Worm (Caenorhabditis elegans): ENCODE measurements around the gene F49C12.4.
"Not testable (repeated sequence)": the region's sequence is repeated elsewhere in the genome, so short reads cannot be mapped to it uniquely, and the experiment has no call there.

Gene F49C12.4

ce11 chrIV:9322489-9322888, 18.6 kb upstream of the F49C12.4 start:
- no peak for TF ChIP-seq ref-1 (GFP tag; conservative IDR thresholded peaks at IDR 0.05)
- no peak for TF ChIP-seq cog-1 (tag; optimal IDR thresholded peaks at IDR 0.05)

DNA sequence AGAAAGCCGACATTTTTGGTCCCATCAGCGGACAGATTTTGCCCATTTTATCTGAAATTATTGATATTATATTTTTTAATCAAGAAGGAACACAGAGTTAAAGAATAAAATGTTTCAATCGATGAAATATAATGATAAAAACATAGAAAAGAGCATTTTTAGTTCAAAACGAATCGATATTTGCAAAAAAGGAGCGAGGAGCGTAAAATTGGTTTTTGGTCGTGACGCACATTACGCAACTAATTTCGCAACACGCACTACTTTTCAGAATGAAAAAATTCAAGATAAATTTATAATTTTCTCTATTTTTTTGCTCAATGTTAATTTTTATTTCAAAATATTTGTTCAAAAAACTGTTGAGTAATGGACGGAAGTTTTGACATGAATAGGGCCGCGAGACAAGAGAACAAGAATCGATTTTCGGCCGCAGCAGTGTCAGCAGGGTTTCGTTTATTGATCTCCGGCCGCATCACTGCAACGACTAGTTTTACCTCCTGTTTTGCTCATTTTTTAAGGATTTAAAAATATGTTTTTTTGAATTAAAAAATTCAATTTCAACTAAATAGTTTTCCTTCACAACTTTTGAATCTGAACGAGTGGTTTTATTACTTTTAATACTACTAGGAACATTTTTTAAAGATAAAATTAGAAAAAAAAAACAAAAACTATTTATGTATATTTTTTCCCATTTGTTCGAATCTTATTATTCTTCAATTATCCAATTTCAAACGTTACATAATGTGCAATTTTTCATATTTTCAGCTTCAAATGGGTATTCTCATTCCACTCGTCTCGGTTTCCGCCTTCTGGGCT, 17.4 kb upstream of the F49C12.4 start, which contains the start of the genes F49C12.12 and vha-17:
TSS of gene F49C12.12 (minus strand) at position 51 of the 813 bp plus-strand sequence.
TSS of gene vha-17 (plus strand) at position 763 of the 813 bp plus-strand sequence.
- no peak for TF ChIP-seq klf-2 (GFP tag; conservative IDR thresholded peaks at IDR 0.05)
- no peak for TF ChIP-seq ref-1 (GFP tag; conservative IDR thresholded peaks at IDR 0.05)
- no peak for TF ChIP-seq ztf-23 (GFP tag; IDR thresholded peaks at IDR 0.05)
- no peak for TF ChIP-seq cog-1 (tag; optimal IDR thresholded peaks at IDR 0.05)
- no peak for TF ChIP-seq med-1 (GFP tag; optimal IDR thresholded peaks at IDR 0.05; ENCODE audit: insufficient read depth)
- TF ChIP-seq T22C8.4 (GFP tag; IDR thresholded peaks at IDR 0.05): 0 out of 2 replicates have a peak, but pooled peaks have one; percentile 46

- TF ChIP-seq klf-2 (GFP tag; conservative IDR thresholded peaks at IDR 0.05): no peak
- no peak for TF ChIP-seq flt-1 (GFP tag; IDR thresholded peaks at IDR 0.05)
- TF ChIP-seq ztf-29 (GFP tag; IDR thresholded peaks at IDR 0.05): no peak
- no peak for TF ChIP-seq T22C8.4 (GFP tag; IDR thresholded peaks at IDR 0.05)
- no peak for TF ChIP-seq ref-1 (GFP tag; conservative IDR thresholded peaks at IDR 0.05)
- no peak for TF ChIP-seq tab-1 (GFP tag; IDR thresholded peaks at IDR 0.05)
- no peak for TF ChIP-seq med-1 (GFP tag; optimal IDR thresholded peaks at IDR 0.05; ENCODE audit: insufficient read depth)
- no peak for TF ChIP-seq ztf-23 (GFP tag; IDR thresholded peaks at IDR 0.05)
- no peak for TF ChIP-seq cog-1 (tag; optimal IDR thresholded peaks at IDR 0.05)
These were observed 16.1 kb upstream of the F49C12.4 start for ce11 chrIV:9320023-9320422.

DNA sequence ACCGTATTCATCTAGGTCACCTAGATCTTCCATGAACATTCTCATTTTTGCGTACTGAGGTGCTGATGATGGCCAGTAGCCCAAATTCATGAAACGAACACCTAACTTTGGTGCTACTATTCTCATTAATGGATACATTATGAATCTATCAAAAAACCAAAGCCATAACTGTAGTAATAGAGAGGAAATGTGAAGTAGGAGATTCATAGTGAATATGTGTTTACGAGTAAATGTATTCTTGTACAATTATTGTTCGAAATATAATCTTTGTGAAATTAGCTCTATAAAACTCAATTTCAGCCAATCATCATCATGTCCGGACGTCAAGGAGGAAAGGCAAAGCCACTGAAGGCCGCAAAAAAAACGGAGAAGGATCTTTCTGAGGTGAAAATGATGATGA, 15.2 kb upstream of the F49C12.4 start, which contains the start of the genes F49C12.11 and nemt-1:
TSS of gene F49C12.11 (plus strand) at position 301 of the 400 bp plus-strand sequence.
TSS of gene nemt-1 (minus strand) at position 360 of the 400 bp plus-strand sequence.
- TF ChIP-seq klf-2 (GFP tag; conservative IDR thresholded peaks at IDR 0.05): no peak
- TF ChIP-seq flt-1 (GFP tag; IDR thresholded peaks at IDR 0.05): no peak

DNA sequence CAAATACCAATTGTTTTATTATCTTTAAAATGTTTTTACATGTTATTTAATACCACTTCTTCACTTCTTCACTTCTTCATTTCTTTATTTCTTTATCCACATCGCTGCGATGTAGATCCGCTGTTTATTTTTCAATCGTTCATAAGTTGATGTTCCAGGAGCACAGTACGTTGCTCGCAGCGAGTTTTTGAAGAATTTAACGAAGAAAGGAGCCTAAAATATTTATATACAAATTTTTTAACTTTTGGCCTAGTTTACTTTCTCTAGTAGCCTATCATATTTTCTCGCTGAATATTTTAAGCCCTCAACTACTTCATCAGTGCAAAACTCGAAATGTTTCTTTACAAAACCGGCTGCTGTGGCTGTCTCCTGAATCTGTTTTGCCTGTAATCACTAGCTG, 14.3 kb upstream of the F49C12.4 start:
- TF ChIP-seq cog-1 (tag; optimal IDR thresholded peaks at IDR 0.05) (no peak), klf-2 (GFP tag; conservative IDR thresholded peaks at IDR 0.05) (no peak), ztf-23 (GFP tag; IDR thresholded peaks at IDR 0.05) (no peak), med-1 (GFP tag; optimal IDR thresholded peaks at IDR 0.05; ENCODE audit: insufficient read depth) (no peak), ref-1 (GFP tag; conservative IDR thresholded peaks at IDR 0.05) (no peak), T22C8.4 (GFP tag; IDR thresholded peaks at IDR 0.05) (no peak), ztf-29 (GFP tag; IDR thresholded peaks at IDR 0.05) (no peak), flt-1 (GFP tag; IDR thresholded peaks at IDR 0.05) (no peak), tab-1 (GFP tag; IDR thresholded peaks at IDR 0.05) (no peak)

ce11 chrIV:9316068-9316681, 12.3 kb upstream of the F49C12.4 start, which contains the start of the genes F49C12.9 and rpn-7:
TSS of gene F49C12.9 (minus strand) at chrIV:9316215.
TSS of gene rpn-7 (plus strand) at chrIV:9316631.
- TF ChIP-seq tab-1 (GFP tag; IDR thresholded peaks at IDR 0.05): peak; percentile 81
- TF ChIP-seq klf-2 (GFP tag; conservative IDR thresholded peaks at IDR 0.05): no peak; the same call in 1 of the 2 replicates
- TF ChIP-seq med-1 (GFP tag; optimal IDR thresholded peaks at IDR 0.05; ENCODE audit: insufficient read depth): peak; percentile 86
- no peak for TF ChIP-seq ref-1 (GFP tag; conservative IDR thresholded peaks at IDR 0.05)
- no peak for TF ChIP-seq ztf-29 (GFP tag; IDR thresholded peaks at IDR 0.05)
- TF ChIP-seq T22C8.4 (GFP tag; IDR thresholded peaks at IDR 0.05): no peak
- TF ChIP-seq cog-1 (tag; optimal IDR thresholded peaks at IDR 0.05): peak; percentile 52
- peak; percentile 85 for TF ChIP-seq ztf-23 (GFP tag; IDR thresholded peaks at IDR 0.05)
- TF ChIP-seq flt-1 (GFP tag; IDR thresholded peaks at IDR 0.05): no peak; the same call in none of the 2 replicates

DNA sequence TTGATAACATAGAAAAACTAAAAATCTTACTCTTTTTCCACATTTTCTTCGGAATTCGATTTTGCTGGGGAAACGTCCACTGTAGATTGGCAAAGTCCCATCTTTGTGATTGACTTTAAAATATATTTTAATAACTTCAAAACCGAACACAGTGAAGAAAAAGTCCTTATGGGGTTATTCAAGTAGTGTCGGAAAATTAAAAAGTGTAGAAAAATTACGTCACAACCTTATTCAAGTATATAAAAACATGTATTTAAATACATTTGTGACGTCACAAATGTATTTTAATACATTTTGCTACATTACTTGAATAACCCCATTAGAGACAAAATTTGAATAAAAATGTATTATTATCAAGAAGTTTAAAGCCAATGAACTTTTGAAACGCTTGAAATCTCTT, 8.9 kb upstream of the F49C12.4 start, which contains the start of gene F49C12.7:
TSS of gene F49C12.7 (minus strand) at position 101 of the 400 bp plus-strand sequence.
- not testable (repeated sequence) for TF ChIP-seq ref-1 (GFP tag; conservative IDR thresholded peaks at IDR 0.05); T22C8.4 (GFP tag; IDR thresholded peaks at IDR 0.05); ztf-29 (GFP tag; IDR thresholded peaks at IDR 0.05)

- TF ChIP-seq klf-2 (GFP tag; conservative IDR thresholded peaks at IDR 0.05) (no peak), ztf-23 (GFP tag; IDR thresholded peaks at IDR 0.05) (no peak), T22C8.4 (GFP tag; IDR thresholded peaks at IDR 0.05) (no peak), ztf-29 (GFP tag; IDR thresholded peaks at IDR 0.05) (no peak), med-1 (GFP tag; optimal IDR thresholded peaks at IDR 0.05; ENCODE audit: insufficient read depth) (no peak), tab-1 (GFP tag; IDR thresholded peaks at IDR 0.05) (no peak), cog-1 (tag; optimal IDR thresholded peaks at IDR 0.05) (no peak), flt-1 (GFP tag; IDR thresholded peaks at IDR 0.05) (no peak), ref-1 (GFP tag; conservative IDR thresholded peaks at IDR 0.05) (no peak)
These were observed 7.2 kb upstream of the F49C12.4 start for ce11 chrIV:9310935-9311566.

DNA sequence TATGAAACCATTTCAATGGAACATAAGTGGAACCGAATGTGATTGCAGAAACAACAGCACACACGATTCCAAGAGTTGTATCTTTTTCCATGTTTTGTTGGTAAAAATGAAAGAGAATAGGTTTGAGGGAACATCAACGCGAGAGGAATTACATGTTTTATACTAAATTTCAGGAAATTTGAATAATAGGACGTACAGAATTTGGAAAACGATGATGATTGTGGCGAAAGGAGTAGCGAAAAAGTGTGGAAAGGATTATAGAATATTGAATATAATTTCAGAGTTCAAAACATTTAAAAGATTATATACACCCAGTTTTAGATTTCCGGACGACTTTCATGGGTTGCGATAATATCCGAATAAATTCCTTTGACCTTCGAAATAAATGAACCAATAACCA, 5.1 kb upstream of the F49C12.4 start, which contains the start of gene F49C12.6:
TSS of gene F49C12.6 (minus strand) at position 101 of the 400 bp plus-strand sequence.
- TF ChIP-seq klf-2 (GFP tag; conservative IDR thresholded peaks at IDR 0.05): no peak
- no peak for TF ChIP-seq ztf-29 (GFP tag; IDR thresholded peaks at IDR 0.05)
- TF ChIP-seq ref-1 (GFP tag; conservative IDR thresholded peaks at IDR 0.05): no peak
- no peak for TF ChIP-seq cog-1 (tag; optimal IDR thresholded peaks at IDR 0.05)
- no peak for TF ChIP-seq T22C8.4 (GFP tag; IDR thresholded peaks at IDR 0.05)
- TF ChIP-seq tab-1 (GFP tag; IDR thresholded peaks at IDR 0.05): no peak
- TF ChIP-seq ztf-23 (GFP tag; IDR thresholded peaks at IDR 0.05): no peak
- TF ChIP-seq med-1 (GFP tag; optimal IDR thresholded peaks at IDR 0.05; ENCODE audit: insufficient read depth): no peak
- no peak for TF ChIP-seq flt-1 (GFP tag; IDR thresholded peaks at IDR 0.05)

Data from whole organism, midembryonic.